Worm (Caenorhabditis elegans) whole organism, L3 larva: ENCODE data around the gene C09F5.1.

Source experiments
- ceh-16 ChIP-seq: sonication (generic microtip); optimal IDR thresholded peaks from 2 replicates; lab custom pipeline; 2017; ENCODE audit warnings: missing biosample characterization, missing genetic modification characterization
- unc-39 ChIP-seq: sonication (generic microtip); optimal IDR thresholded peaks from 4 replicates; lab custom pipeline; 2017; ENCODE audit warnings: missing biosample characterization, missing genetic modification characterization

DNA sequence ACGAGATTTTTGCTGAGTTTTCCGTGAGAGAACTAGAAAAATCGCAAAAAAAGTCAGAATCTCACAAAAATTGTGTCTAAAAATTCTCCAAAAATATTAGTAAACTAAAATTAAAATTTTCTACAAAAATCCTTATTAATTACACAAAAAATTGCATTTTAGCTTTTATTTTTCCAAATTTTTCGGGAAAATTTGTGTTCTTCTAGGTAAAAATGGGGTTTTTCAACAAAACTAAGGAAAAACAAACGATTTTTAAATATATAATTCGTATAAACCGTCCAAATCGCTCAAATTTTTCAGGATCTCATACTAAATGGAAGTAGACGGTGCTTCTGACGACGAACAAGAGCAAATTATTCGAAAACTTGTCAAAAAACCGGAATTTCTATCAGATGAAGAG, 16.8 kb upstream of the C09F5.1 start, which contains the start of gene W06E11.1:
- TF ChIP-seq ceh-16 (tag; lab: Kevin White, UChicago) = no peak
- TF ChIP-seq unc-39 (tag; lab: Kevin White, UChicago) = no peak
